In the genomic region with DNA sequence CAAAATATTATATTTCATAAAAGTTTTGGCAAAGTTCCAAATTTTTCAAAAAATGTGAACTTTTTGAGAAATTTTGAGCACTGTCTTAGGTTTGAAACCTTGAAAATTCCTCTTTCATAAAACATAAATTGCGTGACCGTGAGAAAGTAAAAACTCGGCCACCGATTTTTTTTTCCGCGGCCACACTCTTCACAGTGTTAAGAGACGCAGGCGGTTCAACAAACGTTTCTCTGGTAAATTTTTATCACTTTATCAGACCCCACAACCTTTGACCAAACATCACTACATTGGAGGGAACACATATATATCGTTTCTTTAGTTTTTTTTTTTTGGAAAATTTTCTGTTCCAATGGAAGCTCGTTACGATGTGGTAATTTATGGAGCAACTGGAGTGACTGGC, we compare ENCODE assay signal across 6 worm cellular contexts.
TF ChIP-seq lines count a peak whose summit lies in the region.

A gene (plus strand): TSS at position 266 of the 400 bp plus-strand sequence.

TF ChIP-seq in whole organism, L1 larva, 84 proteins besides CTCF, POLR2A, EP300 and RAD21:
- TF ChIP-seq lin-35 (GFP tag; optimal IDR thresholded peaks at IDR 0.05; lab: Kevin White, UChicago) (peak in 1 of 2 experiments; percentile 29), ama-1 (optimal IDR thresholded peaks at IDR 0.05; lab: Kevin White, UChicago) (no peak), swsn-7 (tag; optimal IDR thresholded peaks at IDR 0.05; lab: Kevin White, UChicago) (no peak), nhr-20 (tag; optimal IDR thresholded peaks at IDR 0.05; lab: Kevin White, UChicago) (peak; percentile 68), mep-1 (tag; optimal IDR thresholded peaks at IDR 0.05; lab: Kevin White, UChicago) (no peak), efl-1 (optimal IDR thresholded peaks at IDR 0.05; lab: Kevin White, UChicago) (peak; percentile 15 to 19), efl-1 (GFP tag; optimal IDR thresholded peaks at IDR 0.05 in 1 of 2; lab: Kevin White, UChicago) (peak in 1 of 2 experiments; percentile 38), blmp-1 (tag; optimal IDR thresholded peaks at IDR 0.05; lab: Kevin White, UChicago) (peak; percentile 9), dpl-1 (GFP tag; optimal IDR thresholded peaks at IDR 0.05; lab: Kevin White, UChicago) (peak in 1 of 3 experiments; percentile 6), nhr-19 (GFP tag; conservative IDR thresholded peaks at IDR 0.05; lab: Robert Waterston, UW) (no peak), xbp-1 (tag; optimal IDR thresholded peaks at IDR 0.05; lab: Kevin White, UChicago) (no peak), grh-1 (GFP tag; IDR thresholded peaks at IDR 0.05; lab: Robert Waterston, UW) (no peak), elt-3 (tag; optimal IDR thresholded peaks at IDR 0.05; lab: Kevin White, UChicago) (peak in 1 of 6 experiments; percentile 37), rnt-1 (tag; optimal IDR thresholded peaks at IDR 0.05; lab: Kevin White, UChicago) (peak; percentile 50)

TF ChIP-seq in whole organism, L2 larva, 48 proteins besides CTCF, POLR2A, EP300 and RAD21:
- TF ChIP-seq sma-9 (GFP tag; optimal IDR thresholded peaks at IDR 0.05; lab: Kevin White, UChicago) (peak; percentile 16), sma-9 (tag; optimal IDR thresholded peaks at IDR 0.05; lab: Kevin White, UChicago) (no peak), peb-1 (tag; optimal IDR thresholded peaks at IDR 0.05; lab: Kevin White, UChicago) (no peak), crh-2 (tag; optimal IDR thresholded peaks at IDR 0.05; lab: Kevin White, UChicago) (peak; percentile 14)
TF ChIP-seq in whole organism, L2 larva: peak in this region for 2.

TF ChIP-seq in whole organism, L3 larva, 47 proteins besides CTCF, POLR2A, EP300 and RAD21:
- TF ChIP-seq pqm-1 (tag; optimal IDR thresholded peaks at IDR 0.05; lab: Kevin White, UChicago) = peak; percentile 31
- no peak for TF ChIP-seq unc-62 (GFP tag; optimal IDR thresholded peaks at IDR 0.05; lab: Kevin White, UChicago)
- no peak for TF ChIP-seq fos-1 (tag; optimal IDR thresholded peaks at IDR 0.05; lab: Kevin White, UChicago)
- no peak for TF ChIP-seq mdl-1 (tag; optimal IDR thresholded peaks at IDR 0.05; lab: Kevin White, UChicago)
- no peak for TF ChIP-seq nhr-77 (tag; optimal IDR thresholded peaks at IDR 0.05; lab: Kevin White, UChicago)
- TF ChIP-seq elt-2 (tag; optimal IDR thresholded peaks at IDR 0.05; lab: Kevin White, UChicago) = peak; percentile 52
- peak; percentile 3 for TF ChIP-seq nfya-1 (tag; optimal IDR thresholded peaks at IDR 0.05; lab: Kevin White, UChicago; ENCODE audit: insufficient read depth)
- TF ChIP-seq nhr-237 (tag; optimal IDR thresholded peaks at IDR 0.05; lab: Kevin White, UChicago) = no peak

TF ChIP-seq in whole organism, L4 larva, 104 proteins besides CTCF, POLR2A, EP300 and RAD21:
- TF ChIP-seq nhr-28 (tag; optimal IDR thresholded peaks at IDR 0.05; lab: Kevin White, UChicago) (peak; percentile 39), dve-1 (tag; optimal IDR thresholded peaks at IDR 0.05; lab: Kevin White, UChicago; ENCODE audit: insufficient read depth) (peak; percentile 43), dmd-6 (GFP tag; IDR thresholded peaks at IDR 0.05; lab: Robert Waterston, UW) (peak; percentile 32), lsy-2 (tag; optimal IDR thresholded peaks at IDR 0.05; lab: Kevin White, UChicago) (no peak), hlh-11 (tag; optimal IDR thresholded peaks at IDR 0.05; lab: Kevin White, UChicago) (peak; percentile 26), nhr-41 (GFP tag; IDR thresholded peaks at IDR 0.05; lab: Robert Waterston, UW) (0 out of 2 replicates have a peak, but pooled peaks have one; percentile 17), tra-1 (GFP tag; IDR thresholded peaks at IDR 0.05; lab: Robert Waterston, UW) (peak; percentile 53; the same call in 1 of the 2 replicates), lin-38 (GFP tag; IDR thresholded peaks at IDR 0.05; lab: Robert Waterston, UW) (no peak), mes-2 (tag; optimal IDR thresholded peaks at IDR 0.05; lab: Kevin White, UChicago; ENCODE audit: poor library complexity, severe bottlenecking) (peak; percentile 63), ceh-32 (tag; optimal IDR thresholded peaks at IDR 0.05; lab: Kevin White, UChicago; ENCODE audit: poor library complexity) (no peak), php-3 (GFP tag; IDR thresholded peaks at IDR 0.05; lab: Robert Waterston, UW) (peak; percentile 27; the same call in 1 of the 2 replicates)

TF ChIP-seq in whole organism, late embryonic, 69 proteins besides CTCF, POLR2A, EP300 and RAD21:
- TF ChIP-seq elt-2 (tag; optimal IDR thresholded peaks at IDR 0.05; lab: Kevin White, UChicago) (peak; percentile 6), fax-1 (tag; optimal IDR thresholded peaks at IDR 0.05; lab: Kevin White, UChicago) (no peak), fkh-10 (GFP tag; optimal IDR thresholded peaks at IDR 0.05; lab: Kevin White, UChicago) (no peak), C38D4.7 (GFP tag; optimal IDR thresholded peaks at IDR 0.05; lab: Kevin White, UChicago) (no peak), madf-2 (tag; optimal IDR thresholded peaks at IDR 0.05; lab: Kevin White, UChicago) (no peak), tbx-2 (tag; optimal IDR thresholded peaks at IDR 0.05; lab: Kevin White, UChicago) (no peak)

TF ChIP-seq in whole organism, young adult, 124 proteins besides CTCF, POLR2A, EP300 and RAD21:
- TF ChIP-seq nhr-80 (tag; optimal IDR thresholded peaks at IDR 0.05; lab: Kevin White, UChicago) (peak; percentile 2), sptf-2 (GFP tag; optimal IDR thresholded peaks at IDR 0.05; lab: Kevin White, UChicago) (no peak), hmg-1.2 (GFP tag; IDR thresholded peaks at IDR 0.05; lab: Robert Waterston, UW) (peak; percentile 23; the same call in 1 of the 2 replicates), attf-5 (GFP tag; optimal IDR thresholded peaks at IDR 0.05; lab: Kevin White, UChicago) (peak; percentile 3), pbrm-1 (GFP tag; IDR thresholded peaks at IDR 0.05; lab: Robert Waterston, UW) (no peak), F23B12.7 (tag; optimal IDR thresholded peaks at IDR 0.05; lab: Kevin White, UChicago; ENCODE audit: insufficient read depth) (no peak)
TF ChIP-seq in whole organism, young adult: peak in this region for 3.
